Fruit fly (Drosophila melanogaster) whole organism, embryonic: ENCODE results near the gene CG46312.
A peak's percentile ranks its signal among the peaks of the same experiment; 100 is the strongest.

Experiments
- CG10462 ChIP-seq: fragments of 200-800 bp; sonication (Bioruptor generic); optimal IDR thresholded peaks from 2 replicates; lab custom pipeline; 2016; ENCODE audit warnings: missing biosample characterization, missing genetic modification characterization
- CG10565 ChIP-seq: fragments of 200-800 bp; sonication (Bioruptor generic); optimal IDR thresholded peaks from 3 replicates; lab custom pipeline; 2016; ENCODE audit warnings: missing biosample characterization, mild to moderate bottlenecking, missing genetic modification characterization
- CG10959 ChIP-seq: fragments of 200-800 bp; sonication (Bioruptor generic); IDR thresholded peaks from 2 replicates; pipeline ENCODE4 v1.3.6; 2022; ENCODE audit warnings: missing biosample characterization, missing genetic modification characterization
- CG11085 ChIP-seq: fragments of 200-800 bp; sonication (Bioruptor generic); IDR thresholded peaks from 2 replicates; pipeline ENCODE4 v1.3.6; 2022; ENCODE audit warnings: missing biosample characterization, missing genetic modification characterization
- CG12155 ChIP-seq: fragments of 200-800 bp; sonication (Bioruptor generic); optimal IDR thresholded peaks from 3 replicates; lab custom pipeline; 2016; ENCODE audit warnings: missing biosample characterization, missing genetic modification characterization
- CG14710 ChIP-seq: fragments of 200-800 bp; sonication (Bioruptor generic); optimal IDR thresholded peaks from 3 replicates; lab custom pipeline; 2019; ENCODE audit warnings: missing biosample characterization, mild to moderate bottlenecking, missing genetic modification characterization, moderate library complexity
- CG17186 ChIP-seq: fragments of 200-800 bp; sonication (Bioruptor generic); optimal IDR thresholded peaks from 3 replicates; lab custom pipeline; 2017; ENCODE audit warnings: missing biosample characterization, missing genetic modification reagents, missing genetic modification characterization
- CG17361 ChIP-seq: fragments of 200-800 bp; sonication (Bioruptor generic); IDR thresholded peaks from 3 replicates; pipeline ENCODE4 v1.3.6; 2022; ENCODE audit warnings: missing biosample characterization, missing genetic modification characterization
- CG17802 ChIP-seq: fragments of 200-800 bp; sonication (Bioruptor generic); optimal IDR thresholded peaks from 2 replicates; lab custom pipeline; 2018; ENCODE audit warnings: missing biosample characterization, mild to moderate bottlenecking, missing genetic modification characterization, moderate library complexity
- CG17829 ChIP-seq: fragments of 200-800 bp; optimal IDR thresholded peaks from 2 replicates; lab custom pipeline; 2019; ENCODE audit warnings: missing biosample characterization, mild to moderate bottlenecking, missing genetic modification characterization, moderate library complexity
- CG18262 ChIP-seq: fragments of 200-800 bp; optimal IDR thresholded peaks from 3 replicates; lab custom pipeline; 2019; ENCODE audit warnings: missing biosample characterization, mild to moderate bottlenecking, missing genetic modification characterization, moderate library complexity
- CG30020 ChIP-seq: fragments of 200-800 bp; optimal IDR thresholded peaks from 2 replicates; lab custom pipeline; 2019; ENCODE audit warnings: missing biosample characterization, mild to moderate bottlenecking, missing genetic modification characterization, moderate library complexity
- CG34224 ChIP-seq: fragments of 200-800 bp; sonication (Bioruptor generic); IDR thresholded peaks from 3 replicates; pipeline ENCODE4 v1.3.6; 2022; ENCODE audit warnings: missing biosample characterization, missing genetic modification characterization; ENCODE audit not compliant: partially characterized antibody
- CG3995 ChIP-seq: fragments of 200-800 bp; sonication (Bioruptor generic); optimal IDR thresholded peaks from 3 replicates; lab custom pipeline; 2016; ENCODE audit warnings: missing biosample characterization, missing genetic modification characterization
- CG4328 ChIP-seq: fragments of 200-800 bp; sonication (Bioruptor generic); optimal IDR thresholded peaks from 3 replicates; lab custom pipeline; 2017; ENCODE audit warnings: missing biosample characterization, missing genetic modification reagents, missing genetic modification characterization
- CG6791 ChIP-seq: fragments of 200-800 bp; sonication (Bioruptor generic); IDR thresholded peaks from 3 replicates; pipeline ENCODE4 v1.3.6; 2022; ENCODE audit warnings: missing biosample characterization, missing genetic modification characterization; ENCODE audit not compliant: partially characterized antibody
- CG7357 ChIP-seq: fragments of 200-800 bp; sonication (Bioruptor generic); IDR thresholded peaks from 3 replicates; pipeline ENCODE4 v1.3.6; 2022; ENCODE audit warnings: missing biosample characterization, missing genetic modification characterization
- CG7556 ChIP-seq: fragments of 200-800 bp; sonication (Bioruptor generic); optimal IDR thresholded peaks from 2 replicates; lab custom pipeline; 2017; ENCODE audit warnings: missing biosample characterization, mild to moderate bottlenecking, missing genetic modification characterization
- CG7963 ChIP-seq: fragments of 200-800 bp; sonication (Bioruptor generic); IDR thresholded peaks from 3 replicates; pipeline ENCODE4 v1.3.6; 2022; ENCODE audit warnings: missing biosample characterization, missing genetic modification characterization; ENCODE audit not compliant: partially characterized antibody
- CoRest ChIP-seq: fragments of 200-800 bp; sonication (Bioruptor generic); optimal IDR thresholded peaks from 3 replicates; lab custom pipeline; 2018; ENCODE audit warnings: missing biosample characterization, mild to moderate bottlenecking, missing genetic modification characterization, moderate library complexity
- D19A ChIP-seq: fragments of 200-800 bp; optimal IDR thresholded peaks from 3 replicates; lab custom pipeline; 2019; ENCODE audit warnings: missing biosample characterization, mild to moderate bottlenecking, missing genetic modification characterization, moderate library complexity
- Dfd ChIP-seq, 2 experiments: fragments of >200 bp; optimal IDR thresholded peaks; 2 replicates each; lab custom pipeline; 2017; ENCODE audit warnings: missing biosample characterization in 2 of 2, missing genetic modification characterization in 2 of 2
- Dp ChIP-seq: fragments of 200-800 bp; sonication (Bioruptor generic); optimal IDR thresholded peaks from 2 replicates; lab custom pipeline; 2018; ENCODE audit warnings: missing biosample characterization, mild to moderate bottlenecking, missing genetic modification characterization, moderate library complexity
- E2f2 ChIP-seq: fragments of 200-800 bp; sonication (Bioruptor generic); IDR thresholded peaks from 2 replicates; pipeline ENCODE4 v1.3.6; 2022; ENCODE audit warnings: missing biosample characterization, missing genetic modification characterization
- Fer1 ChIP-seq: fragments of 200-800 bp; sonication (Bioruptor generic); optimal IDR thresholded peaks from 2 replicates; lab custom pipeline; 2017; ENCODE audit warnings: missing biosample characterization, mild to moderate bottlenecking, missing genetic modification characterization
- Med ChIP-seq: fragments of 200-800 bp; sonication (Bioruptor generic); peaks from one replicate; lab custom pipeline; 2016; ENCODE audit warnings: missing biosample characterization, missing genetic modification characterization, mild to moderate bottlenecking, inconsistent platforms, moderate library complexity
- Opbp ChIP-seq: fragments of 200-800 bp; sonication (Bioruptor generic); IDR thresholded peaks from 3 replicates; pipeline ENCODE4 v1.3.6; 2022; ENCODE audit warnings: missing biosample characterization, missing genetic modification characterization; ENCODE audit not compliant: partially characterized antibody
- Pdp1 ChIP-seq, 2 experiments: fragments of 200-800 bp; sonication (Bioruptor generic); optimal IDR thresholded peaks; 3 replicates each; lab custom pipeline; 2016; ENCODE audit warnings: missing biosample characterization in 2 of 2, missing genetic modification characterization in 2 of 2, mild to moderate bottlenecking in 1 of 2, moderate library complexity in 1 of 2
- Scr ChIP-seq: fragments of 200-800 bp; sonication (Bioruptor generic); IDR thresholded peaks from 2 replicates; pipeline ENCODE4 v1.3.6; 2022; ENCODE audit warnings: missing biosample characterization, missing genetic modification characterization; ENCODE audit not compliant: partially characterized antibody
- Sox102F ChIP-seq: fragments of 200-800 bp; sonication (Bioruptor generic); optimal IDR thresholded peaks from 2 replicates; lab custom pipeline; 2018; ENCODE audit warnings: missing biosample characterization, mild to moderate bottlenecking, missing genetic modification characterization, moderate library complexity
- Ssrp ChIP-seq: fragments of 200-800 bp; sonication (Bioruptor generic); optimal IDR thresholded peaks from 2 replicates; lab custom pipeline; 2018; ENCODE audit warnings: missing biosample characterization, mild to moderate bottlenecking, missing genetic modification characterization, moderate library complexity
- Tbp ChIP-seq: fragments of >200 bp; optimal IDR thresholded peaks from 2 replicates; lab custom pipeline; 2018; ENCODE audit warnings: missing biosample characterization, missing genetic modification characterization
- Trl ChIP-seq, 3 experiments: fragments of >200 bp in 2 of 3; fragments of 200-800 bp in 1 of 3; sonication (Bioruptor generic) in 1 of 3; optimal IDR thresholded peaks; 2 replicates in 1 of 3; 3 replicates in 2 of 3; lab custom pipeline; 2016 to 2017; ENCODE audit warnings: missing biosample characterization in 1 of 3, missing genetic modification characterization in 1 of 3
- cas ChIP-seq: fragments of 200-800 bp; sonication (Bioruptor generic); IDR thresholded peaks from 2 replicates; pipeline ENCODE4 v1.3.6; 2022; ENCODE audit warnings: missing biosample characterization, missing genetic modification characterization
- chinmo ChIP-seq: fragments of 200-800 bp; sonication (Bioruptor generic); IDR thresholded peaks from 4 replicates; pipeline ENCODE4 v1.3.6; 2022; ENCODE audit warnings: missing biosample characterization, missing genetic modification characterization; ENCODE audit not compliant: partially characterized antibody
- en ChIP-seq: fragments of 200-800 bp; sonication (Bioruptor generic); optimal IDR thresholded peaks from 2 replicates; lab custom pipeline; 2016; ENCODE audit warnings: missing biosample characterization, missing genetic modification characterization
- gcm2 ChIP-seq: fragments of 200-800 bp; sonication (Bioruptor generic); optimal IDR thresholded peaks from 2 replicates; lab custom pipeline; 2016; ENCODE audit warnings: missing biosample characterization, missing genetic modification characterization
- grn ChIP-seq: fragments of 200-800 bp; sonication (Bioruptor generic); optimal IDR thresholded peaks from 3 replicates; lab custom pipeline; 2017; ENCODE audit warnings: missing biosample characterization, missing genetic modification characterization
- inv ChIP-seq: fragments of 200-800 bp; sonication (Bioruptor generic); IDR thresholded peaks from 2 replicates; pipeline ENCODE4 v1.3.6; 2022; ENCODE audit warnings: missing biosample characterization, missing genetic modification characterization; ENCODE audit not compliant: partially characterized antibody
- mld ChIP-seq: fragments of 200-800 bp; sonication (Bioruptor generic); IDR thresholded peaks from 3 replicates; pipeline ENCODE4 v1.3.6; 2022; ENCODE audit warnings: missing biosample characterization, missing genetic modification characterization; ENCODE audit not compliant: partially characterized antibody
- nmo ChIP-seq: fragments of 200-800 bp; sonication (Bioruptor generic); optimal IDR thresholded peaks from 2 replicates; lab custom pipeline; 2018; ENCODE audit warnings: missing biosample characterization, mild to moderate bottlenecking, missing genetic modification characterization, moderate library complexity
- nom ChIP-seq: fragments of 200-800 bp; sonication (Bioruptor generic); optimal IDR thresholded peaks from 2 replicates; lab custom pipeline; 2017; ENCODE audit warnings: missing biosample characterization, missing genetic modification characterization, mild to moderate bottlenecking, moderate library complexity, missing genetic modification reagents
- pzg ChIP-seq: fragments of 200-800 bp; sonication (Bioruptor generic); optimal IDR thresholded peaks from 3 replicates; lab custom pipeline; 2018; ENCODE audit warnings: missing biosample characterization, mild to moderate bottlenecking, missing genetic modification characterization, moderate library complexity
- sna ChIP-seq: fragments of 200-800 bp; sonication (Bioruptor generic); IDR thresholded peaks from 2 replicates; pipeline ENCODE4 v1.3.6; 2022; ENCODE audit warnings: missing biosample characterization, missing genetic modification characterization; ENCODE audit not compliant: partially characterized antibody
- tio ChIP-seq: fragments of 200-800 bp; sonication (Bioruptor generic); optimal IDR thresholded peaks from 2 replicates; lab custom pipeline; 2017; ENCODE audit warnings: missing biosample characterization, missing genetic modification characterization, inconsistent platforms
- ttk ChIP-seq: fragments of 200-800 bp; sonication (Bioruptor generic); IDR thresholded peaks from 2 replicates; pipeline ENCODE4 v2.1.2; 2022; ENCODE audit warnings: missing biosample characterization, missing genetic modification characterization

The CG46312 gene

DNA sequence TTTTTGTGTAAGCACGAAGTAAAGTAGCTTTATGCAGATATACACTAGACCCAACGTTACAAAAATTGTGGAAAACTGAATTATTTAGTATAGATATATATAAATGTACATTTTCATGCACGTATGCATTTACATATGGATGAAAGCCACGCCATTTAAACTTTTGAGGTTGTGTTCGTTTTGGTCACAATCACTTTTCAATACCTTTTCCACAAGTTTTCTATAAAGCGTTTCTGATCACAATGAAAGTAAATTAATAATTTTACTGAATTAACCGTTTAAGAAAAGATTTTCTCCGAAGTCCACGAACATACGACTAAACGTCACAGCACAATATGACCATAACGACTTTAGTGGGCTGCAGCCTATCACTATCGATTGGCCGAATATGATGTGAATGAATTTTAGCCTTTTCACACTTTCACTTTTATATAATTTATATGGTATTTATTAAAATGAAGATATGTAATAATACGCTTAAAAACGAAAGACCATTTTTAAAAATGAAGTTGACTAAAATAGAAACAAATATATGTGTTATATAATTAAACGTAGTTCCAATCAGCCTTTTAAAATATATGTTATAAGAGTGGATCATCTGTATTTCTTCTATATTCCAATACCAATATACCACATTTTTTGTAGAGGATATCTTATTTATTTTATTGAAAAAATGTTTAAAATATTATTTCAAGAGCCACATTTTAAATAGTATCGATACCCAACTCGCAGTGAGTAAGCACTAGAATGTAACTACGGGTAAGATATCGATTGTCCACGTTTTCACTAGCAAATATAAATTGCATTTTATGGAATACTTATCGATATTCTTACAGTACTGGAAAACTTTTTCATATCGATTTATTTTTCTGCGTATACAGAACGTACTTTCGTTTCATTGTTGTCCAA lies at the start of gene CG46312, which contains the start of the genes eIF5 and exd (continued):
- no peak for TF ChIP-seq en (GFP tag; lab: Kevin White, UChicago)
- no peak for TF ChIP-seq CG17829
- TF ChIP-seq mld (GFP tag; lab: Robert Waterston, UW), result peak; percentile 58; the same call in 1 of the 3 replicates
- no peak for TF ChIP-seq CG11085
- TF ChIP-seq nmo (GFP tag; lab: Kevin White, UChicago), result peak; percentile 55
- peak; percentile 31 for TF ChIP-seq pzg (GFP tag; lab: Kevin White, UChicago)
- TF ChIP-seq Dfd (GFP tag; optimal IDR thresholded peaks at IDR 0.05; lab: Kevin White, UChicago), result peak in 1 of 2 experiments; percentile 21
- TF ChIP-seq CG30020 (tag; lab: Kevin White, UChicago), result peak; percentile 96
- peak; percentile 64; the same call in 1 of the 2 replicates for TF ChIP-seq inv (GFP tag; lab: Robert Waterston, UW)
- TF ChIP-seq CG17802 (tag; lab: Kevin White, UChicago), result peak; percentile 22
- peak; percentile 17 for TF ChIP-seq Dp (GFP tag; lab: Kevin White, UChicago)
- peak; percentile 13 for TF ChIP-seq CG18262
- TF ChIP-seq CG10959 (GFP tag; lab: Robert Waterston, UW), result no peak
- TF ChIP-seq sna (GFP tag; lab: Robert Waterston, UW), result 0 out of 2 replicates have a peak, but pooled peaks have one; percentile 23
- TF ChIP-seq ttk (GFP tag; lab: Robert Waterston, UW), result no peak
- no peak for TF ChIP-seq grn (GFP tag; lab: Kevin White, UChicago)
- peak; percentile 77 for TF ChIP-seq Opbp (GFP tag; lab: Robert Waterston, UW)
- no peak for TF ChIP-seq gcm2 (GFP tag; lab: Kevin White, UChicago)
- TF ChIP-seq CG7357 (GFP tag; lab: Robert Waterston, UW), result peak; percentile 85
- TF ChIP-seq chinmo (GFP tag; lab: Robert Waterston, UW), result peak; percentile 79; the same call in 2 of the 4 replicates
- TF ChIP-seq CG10462 (GFP tag; lab: Kevin White, UChicago), result no peak
- TF ChIP-seq Trl (optimal IDR thresholded peaks at IDR 0.05; lab: Kevin White, UChicago), result no peak
- no peak for TF ChIP-seq Trl (GFP tag; optimal IDR thresholded peaks at IDR 0.05; lab: Kevin White, UChicago)
- peak; percentile 52 for TF ChIP-seq CoRest
- TF ChIP-seq Sox102F (GFP tag; lab: Kevin White, UChicago), result no peak
- TF ChIP-seq Fer1, result no peak
- TF ChIP-seq CG10565, result no peak
- peak; percentile 12 for TF ChIP-seq CG3995 (GFP tag; lab: Kevin White, UChicago)
- TF ChIP-seq CG34224 (GFP tag; lab: Robert Waterston, UW), result peak; percentile 76
- no peak for TF ChIP-seq CG17186 (GFP tag; lab: Kevin White, UChicago)
- TF ChIP-seq E2f2, result no peak
- no peak for TF ChIP-seq CG4328 (GFP tag; lab: Kevin White, UChicago)
- no peak for TF ChIP-seq cas
- TF ChIP-seq Med (GFP tag; lab: Kevin White, UChicago), result peak; percentile 13
- peak in 1 of 2 experiments; percentile 14 for TF ChIP-seq Pdp1 (GFP tag; optimal IDR thresholded peaks at IDR 0.05; lab: Kevin White, UChicago)
- TF ChIP-seq CG7556 (GFP tag; lab: Kevin White, UChicago), result peak; percentile 11
- TF ChIP-seq CG6791 (GFP tag; lab: Robert Waterston, UW), result peak; percentile 88
- peak; percentile 75 for TF ChIP-seq Scr (GFP tag; lab: Robert Waterston, UW)
- peak; percentile 8 for TF ChIP-seq D19A
- peak; percentile 13 for TF ChIP-seq Ssrp (tag; lab: Kevin White, UChicago)
- TF ChIP-seq Tbp (GFP tag; lab: Kevin White, UChicago), result no peak
- TF ChIP-seq CG14710, result peak; percentile 97
- TF ChIP-seq tio (GFP tag; lab: Kevin White, UChicago), result no peak
- peak; percentile 83 for TF ChIP-seq CG7963
- TF ChIP-seq nom (GFP tag; lab: Kevin White, UChicago), result peak; percentile 15
- TF ChIP-seq CG17361 (GFP tag; lab: Robert Waterston, UW), result peak; percentile 75; the same call in 2 of the 3 replicates
- no peak for TF ChIP-seq CG12155
